Fruit fly (Drosophila melanogaster): ENCODE results near the gene Mkrn1.

Gene Mkrn1

DNA sequence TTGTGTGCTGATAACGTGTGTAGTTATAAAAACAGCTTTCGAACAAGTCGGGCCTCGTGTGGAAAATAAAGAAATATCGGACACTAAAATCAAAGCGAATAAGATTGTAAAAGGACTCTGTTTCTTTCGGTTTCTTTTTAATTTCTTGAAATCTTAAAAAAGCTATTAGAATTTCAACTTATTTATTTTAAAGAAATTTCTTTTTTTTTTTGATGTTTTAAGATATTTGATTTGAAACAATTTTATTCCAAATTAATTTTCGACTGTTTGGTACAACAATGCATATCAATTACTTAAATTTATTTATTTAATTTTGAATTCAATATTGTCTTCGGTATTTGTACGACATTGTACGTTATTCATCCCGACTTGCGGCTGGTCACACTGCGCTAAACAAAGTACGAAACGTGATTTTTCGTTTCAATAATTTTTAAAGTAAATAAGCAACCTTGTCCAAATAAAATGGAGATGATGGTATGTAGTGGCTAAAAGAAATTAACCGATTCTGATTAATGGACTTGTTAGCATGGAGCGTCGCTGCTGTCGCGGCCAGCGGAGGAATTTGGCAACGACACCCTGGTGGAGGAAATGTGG is 40.7 kb downstream of the Mkrn1 start, which contains the start of the genes CG7202 and CG7519 (continued):
- TF ChIP-seq CG6854 (GFP tag; optimal IDR thresholded peaks at IDR 0.05) (no peak), CG3838 (GFP tag; optimal IDR thresholded peaks at IDR 0.05) (no peak), Dad (GFP tag; optimal IDR thresholded peaks at IDR 0.05) (no peak), Dll (GFP tag; IDR thresholded peaks at IDR 0.05; ENCODE audit: partially characterized antibody) (no peak), CG10267 (tag; optimal IDR thresholded peaks at IDR 0.05) (peak; percentile 8), stwl (tag; optimal IDR thresholded peaks at IDR 0.05) (peak; percentile 72), trem (tag; optimal IDR thresholded peaks at IDR 0.05) (peak; percentile 47), MESR4 (GFP tag; optimal IDR thresholded peaks at IDR 0.05) (peak; percentile 55), CG13296 (GFP tag; optimal IDR thresholded peaks at IDR 0.05) (no peak), MTF-1 (GFP tag; optimal IDR thresholded peaks at IDR 0.05; ENCODE audit: borderline replicate concordance) (no peak), phol (tag; optimal IDR thresholded peaks at IDR 0.05) (peak; percentile 9), CG8290 (GFP tag; optimal IDR thresholded peaks at IDR 0.05) (peak; percentile 13), CG8290 (tag; optimal IDR thresholded peaks at IDR 0.05) (no peak), CG3995 (GFP tag; optimal IDR thresholded peaks at IDR 0.05) (peak; percentile 43), CG13894 (tag; optimal IDR thresholded peaks at IDR 0.05) (no peak), nerfin-1 (tag; optimal IDR thresholded peaks at IDR 0.05) (peak; percentile 33), dm (GFP tag; optimal IDR thresholded peaks at IDR 0.05) (peak; percentile 38), CG13287 (GFP tag; IDR thresholded peaks at IDR 0.05; ENCODE audit: partially characterized antibody) (peak; percentile 26; the same call in 1 of the 2 replicates), Dp (GFP tag; optimal IDR thresholded peaks at IDR 0.05) (peak; percentile 42), gfzf (GFP tag; optimal IDR thresholded peaks at IDR 0.05) (peak; percentile 67)

DNA sequence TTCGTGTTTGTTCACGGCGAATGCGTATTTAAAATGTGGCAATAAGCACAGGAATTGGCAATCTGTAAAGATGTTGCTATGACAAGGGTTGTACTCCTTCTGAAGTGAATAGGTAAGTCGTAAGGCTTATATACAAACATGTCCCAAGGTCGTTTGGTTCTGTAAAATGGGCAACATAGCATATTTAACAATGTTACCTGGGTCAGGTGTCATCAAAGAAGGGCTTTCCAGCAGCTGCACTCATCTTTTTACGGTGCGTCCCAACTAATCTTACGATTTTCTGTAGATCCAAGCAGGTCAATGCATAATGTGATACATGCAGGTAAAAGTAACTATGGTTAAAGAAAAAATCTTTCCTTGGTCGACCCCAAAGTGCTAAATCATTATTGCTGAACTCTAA is 43.0 kb downstream of the Mkrn1 start, which contains the start of gene Neu2:
Gene Neu2, minus strand, starts transcription at position 101 of the 400 bp plus-strand sequence.
- TF ChIP-seq Neu2 (GFP tag; optimal IDR thresholded peaks at IDR 0.05; ENCODE audit: borderline replicate concordance) (peak; percentile 9), Lhr (GFP tag; optimal IDR thresholded peaks at IDR 0.05) (no peak)

DNA sequence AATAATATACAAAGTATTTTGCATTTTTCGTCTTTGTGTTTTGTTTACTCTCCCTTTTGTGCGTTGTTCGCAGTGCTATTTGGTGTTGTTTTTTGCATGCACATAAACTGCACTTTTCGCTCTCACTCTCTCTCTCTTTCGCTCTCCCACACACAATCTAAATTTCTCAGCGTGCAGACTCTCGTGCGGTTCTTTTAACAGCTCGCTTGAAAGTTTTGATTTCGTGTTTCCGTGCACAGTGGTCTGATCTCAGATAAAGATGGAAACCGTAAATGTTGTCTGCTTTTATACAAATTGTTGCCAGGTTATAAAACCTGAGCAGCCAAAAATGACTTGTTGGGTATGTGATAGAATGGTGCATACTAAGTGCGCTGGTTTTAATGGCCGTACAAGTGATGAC is 48.1 kb downstream of the Mkrn1 start:
- TF ChIP-seq row (GFP tag; IDR thresholded peaks at IDR 0.05): peak; percentile 33; the same call in 1 of the 3 replicates
- TF ChIP-seq CG6791 (GFP tag; IDR thresholded peaks at IDR 0.05; ENCODE audit: partially characterized antibody): 0 out of 3 replicates have a peak, but pooled peaks have one; percentile 11
- TF ChIP-seq Drgx (GFP tag; IDR thresholded peaks at IDR 0.05): 0 out of 2 replicates have a peak, but pooled peaks have one; percentile 23
- TF ChIP-seq Ada2b (GFP tag; IDR thresholded peaks at IDR 0.05): 0 out of 2 replicates have a peak, but pooled peaks have one; percentile 17

- TF ChIP-seq CG5953 (GFP tag; IDR thresholded peaks at IDR 0.05) (no peak), CHES-1-like (GFP tag; optimal IDR thresholded peaks at IDR 0.05) (peak; percentile 43), corto (GFP tag; optimal IDR thresholded peaks at IDR 0.05) (no peak), CG9876 (GFP tag; optimal IDR thresholded peaks at IDR 0.05) (no peak), CG14014 (GFP tag; IDR thresholded peaks at IDR 0.05) (no peak), CG11504 (tag; optimal IDR thresholded peaks at IDR 0.05) (no peak), CG10147 (GFP tag; optimal IDR thresholded peaks at IDR 0.05) (peak; percentile 38), CG13123 (GFP tag; optimal IDR thresholded peaks at IDR 0.05) (peak; percentile 15), slp2 (GFP tag; optimal IDR thresholded peaks at IDR 0.05) (no peak), phol (tag; optimal IDR thresholded peaks at IDR 0.05) (peak; percentile 53), sna (GFP tag; IDR thresholded peaks at IDR 0.05; ENCODE audit: partially characterized antibody) (no peak), CG11085 (GFP tag; IDR thresholded peaks at IDR 0.05) (no peak), pita (GFP tag; optimal IDR thresholded peaks at IDR 0.05) (peak; percentile 94), Mad (GFP tag; optimal IDR thresholded peaks at IDR 0.05) (no peak), Poxn (GFP tag; IDR thresholded peaks at IDR 0.05) (no peak), CG15011 (GFP tag; optimal IDR thresholded peaks at IDR 0.05) (no peak), Scr (GFP tag; IDR thresholded peaks at IDR 0.05; ENCODE audit: partially characterized antibody) (0 out of 2 replicates have a peak, but pooled peaks have one; percentile 22), CG6813 (GFP tag; optimal IDR thresholded peaks at IDR 0.05) (no peak), Bdp1 (GFP tag; optimal IDR thresholded peaks at IDR 0.05) (no peak), CG30431 (GFP tag; optimal IDR thresholded peaks at IDR 0.05) (no peak), seq (GFP tag; IDR thresholded peaks at IDR 0.05) (no peak)
Measured at dm6 chr3L:21483837-21484236, 49.7 kb downstream of the Mkrn1 start.

All from whole organism, embryonic.